Fruit fly (Drosophila melanogaster) whole organism, embryonic: ENCODE data around the gene aph-1.
A peak's percentile ranks its signal among the peaks of the same experiment; 100 is the strongest.

ENCODE experiments used
- ATbp ChIP-seq: fragments of 200-800 bp; sonication (Bioruptor generic); optimal IDR thresholded peaks from 2 replicates; lab custom pipeline; 2017; ENCODE audit warnings: missing biosample characterization, mild to moderate bottlenecking, missing genetic modification characterization, missing genetic modification reagents
- Adf1 ChIP-seq: fragments of 200-800 bp; sonication (Bioruptor generic); IDR thresholded peaks from 2 replicates; pipeline ENCODE4 v1.3.6; 2022; ENCODE audit warnings: missing biosample characterization, missing genetic modification characterization
- Antp ChIP-seq: fragments of 200-800 bp; sonication (Bioruptor generic); optimal IDR thresholded peaks from 3 replicates; lab custom pipeline; 2016; ENCODE audit warnings: missing biosample characterization, missing genetic modification characterization
- C15 ChIP-seq: fragments of 200-800 bp; sonication (Bioruptor generic); IDR thresholded peaks from 3 replicates; pipeline ENCODE4 v1.3.6; 2022; ENCODE audit warnings: missing biosample characterization, missing genetic modification characterization
- CG11695 ChIP-seq: fragments of 200-800 bp; sonication (Bioruptor generic); IDR thresholded peaks from 3 replicates; pipeline ENCODE4 v1.3.6; 2022; ENCODE audit warnings: missing biosample characterization, missing genetic modification characterization
- CG13894 ChIP-seq: fragments of 200-800 bp; sonication (Bioruptor generic); optimal IDR thresholded peaks from 3 replicates; lab custom pipeline; 2018; ENCODE audit warnings: missing biosample characterization, mild to moderate bottlenecking, missing genetic modification characterization, moderate library complexity
- CG14014 ChIP-seq: fragments of 200-800 bp; sonication (Bioruptor generic); IDR thresholded peaks from 2 replicates; pipeline ENCODE4 v1.3.6; 2022; ENCODE audit warnings: missing biosample characterization, missing genetic modification characterization
- CG14441 ChIP-seq: fragments of 200-800 bp; sonication (Bioruptor generic); IDR thresholded peaks from 2 replicates; pipeline ENCODE4 v1.3.6; 2022; ENCODE audit warnings: missing biosample characterization, missing genetic modification characterization
- CG14667 ChIP-seq: fragments of 200-800 bp; sonication (Bioruptor generic); IDR thresholded peaks from 2 replicates; pipeline ENCODE4 v1.3.6; 2022; ENCODE audit warnings: missing biosample characterization, missing genetic modification characterization
- CG18599 ChIP-seq: fragments of 200-800 bp; sonication (Bioruptor generic); optimal IDR thresholded peaks from 3 replicates; lab custom pipeline; 2017; ENCODE audit warnings: missing biosample characterization, missing genetic modification characterization, mild to moderate bottlenecking, moderate library complexity, missing genetic modification reagents
- CG2129 ChIP-seq: fragments of 200-800 bp; sonication (Bioruptor generic); IDR thresholded peaks from 2 replicates; pipeline ENCODE4 v1.3.6; 2022; ENCODE audit warnings: missing biosample characterization, missing genetic modification characterization; ENCODE audit not compliant: partially characterized antibody
- CG2712 ChIP-seq: fragments of 200-800 bp; optimal IDR thresholded peaks from 3 replicates; lab custom pipeline; 2019; ENCODE audit warnings: missing biosample characterization, mild to moderate bottlenecking, missing genetic modification characterization, moderate library complexity
- CG4424 ChIP-seq: fragments of 200-800 bp; sonication (Bioruptor generic); optimal IDR thresholded peaks from 3 replicates; lab custom pipeline; 2016; ENCODE audit warnings: missing biosample characterization, missing genetic modification characterization
- CG6175 ChIP-seq: fragments of 200-800 bp; sonication (Bioruptor generic); IDR thresholded peaks from 3 replicates; pipeline ENCODE4 v1.3.6; 2022; ENCODE audit warnings: missing biosample characterization, missing genetic modification characterization
- CG7271 ChIP-seq: fragments of 200-800 bp; sonication (Bioruptor generic); optimal IDR thresholded peaks from 2 replicates; lab custom pipeline; 2018; ENCODE audit warnings: missing biosample characterization, mild to moderate bottlenecking, missing genetic modification characterization, moderate library complexity
- CG7839 ChIP-seq: fragments of 200-800 bp; sonication (Bioruptor generic); optimal IDR thresholded peaks from 3 replicates; lab custom pipeline; 2018; ENCODE audit warnings: missing biosample characterization, mild to moderate bottlenecking, missing genetic modification characterization, moderate library complexity
- Dbx ChIP-seq: fragments of 200-800 bp; sonication (Bioruptor generic); IDR thresholded peaks from 3 replicates; pipeline ENCODE4 v1.3.6; 2022; ENCODE audit warnings: missing biosample characterization, missing genetic modification characterization
- Dek ChIP-seq: fragments of 200-800 bp; sonication (Bioruptor generic); optimal IDR thresholded peaks from 3 replicates; lab custom pipeline; 2019; ENCODE audit warnings: missing biosample characterization, mild to moderate bottlenecking, missing genetic modification characterization, moderate library complexity
- Dip3 ChIP-seq: fragments of 200-800 bp; sonication (Bioruptor generic); optimal IDR thresholded peaks from 3 replicates; lab custom pipeline; 2016; ENCODE audit warnings: missing biosample characterization, missing genetic modification characterization
- H2.0 ChIP-seq: fragments of 200-800 bp; sonication (Bioruptor generic); IDR thresholded peaks from 2 replicates; pipeline ENCODE4 v1.3.6; 2022; ENCODE audit warnings: missing biosample characterization, missing genetic modification characterization
- Kr ChIP-seq: fragments of 200-800 bp; sonication (Bioruptor generic); optimal IDR thresholded peaks from 2 replicates; lab custom pipeline; 2017; ENCODE audit warnings: missing biosample characterization, mild to moderate bottlenecking, missing genetic modification characterization
- NC2β ChIP-seq: fragments of 200-800 bp; sonication (Bioruptor generic); optimal IDR thresholded peaks from 2 replicates; lab custom pipeline; 2016; ENCODE audit warnings: missing biosample characterization, missing genetic modification characterization
- NK7.1 ChIP-seq: fragments of 200-800 bp; sonication (Bioruptor generic); optimal IDR thresholded peaks from 3 replicates; lab custom pipeline; 2016; ENCODE audit warnings: missing biosample characterization, missing genetic modification characterization
- NfI ChIP-seq: fragments of 200-800 bp; sonication (Bioruptor generic); optimal IDR thresholded peaks from 3 replicates; lab custom pipeline; 2018; ENCODE audit warnings: missing biosample characterization, mild to moderate bottlenecking, missing genetic modification characterization, moderate library complexity
- Ptx1 ChIP-seq: fragments of 200-800 bp; sonication (Bioruptor generic); IDR thresholded peaks from 2 replicates; pipeline ENCODE4 v1.3.6; 2022; ENCODE audit warnings: missing biosample characterization, missing genetic modification characterization
- Sox102F ChIP-seq: fragments of 200-800 bp; sonication (Bioruptor generic); optimal IDR thresholded peaks from 2 replicates; lab custom pipeline; 2018; ENCODE audit warnings: missing biosample characterization, mild to moderate bottlenecking, missing genetic modification characterization, moderate library complexity
- caup ChIP-seq: fragments of 200-800 bp; sonication (Bioruptor generic); optimal IDR thresholded peaks from 3 replicates; lab custom pipeline; 2017; ENCODE audit warnings: missing biosample characterization, mild to moderate bottlenecking, missing genetic modification characterization, moderate library complexity; ENCODE audit not compliant: severe bottlenecking
- dpn ChIP-seq, 2 experiments: fragments of 200-800 bp; sonication (Bioruptor generic); optimal IDR thresholded peaks; 3 replicates each; lab custom pipeline; 2016; ENCODE audit warnings: missing biosample characterization in 2 of 2, missing genetic modification characterization in 2 of 2
- fd3F ChIP-seq: fragments of 200-800 bp; sonication (Bioruptor generic); optimal IDR thresholded peaks from 2 replicates; lab custom pipeline; 2018; ENCODE audit warnings: missing biosample characterization, mild to moderate bottlenecking, missing genetic modification characterization, moderate library complexity
- gem ChIP-seq: fragments of 200-800 bp; sonication (Bioruptor generic); optimal IDR thresholded peaks from 2 replicates; lab custom pipeline; 2019; ENCODE audit warnings: missing biosample characterization, mild to moderate bottlenecking, missing genetic modification characterization, moderate library complexity
- grau ChIP-seq: fragments of 200-800 bp; optimal IDR thresholded peaks from 3 replicates; lab custom pipeline; 2019; ENCODE audit warnings: missing biosample characterization, mild to moderate bottlenecking, missing genetic modification characterization, moderate library complexity
- hkb ChIP-seq, 2 experiments: fragments of 200-800 bp in 1 of 2; fragments of >200 bp in 1 of 2; sonication (Bioruptor generic) in 1 of 2; IDR thresholded peaks in 1 of 2; optimal IDR thresholded peaks in 1 of 2; 2 replicates each; pipeline versions ENCODE4 v1.3.6 to Lab custom; 2017 to 2022; ENCODE audit warnings: missing biosample characterization in 1 of 2, missing genetic modification characterization in 1 of 2
- inv ChIP-seq: fragments of 200-800 bp; sonication (Bioruptor generic); IDR thresholded peaks from 2 replicates; pipeline ENCODE4 v1.3.6; 2022; ENCODE audit warnings: missing biosample characterization, missing genetic modification characterization; ENCODE audit not compliant: partially characterized antibody
- lab ChIP-seq: fragments of 200-800 bp; sonication (Bioruptor generic); optimal IDR thresholded peaks from 3 replicates; lab custom pipeline; 2017; ENCODE audit warnings: missing biosample characterization, missing genetic modification characterization, mild to moderate bottlenecking, moderate library complexity, missing genetic modification reagents
- mirr ChIP-seq: fragments of 200-800 bp; sonication (Bioruptor generic); optimal IDR thresholded peaks from 3 replicates; lab custom pipeline; 2018; ENCODE audit warnings: missing biosample characterization, mild to moderate bottlenecking, missing genetic modification characterization
- p53 ChIP-seq: fragments of 200-800 bp; sonication (Bioruptor generic); optimal IDR thresholded peaks from 2 replicates; lab custom pipeline; 2016; ENCODE audit warnings: missing biosample characterization, missing genetic modification characterization
- pita ChIP-seq: fragments of 200-800 bp; sonication (Bioruptor generic); optimal IDR thresholded peaks from 2 replicates; lab custom pipeline; 2017; ENCODE audit warnings: missing biosample characterization, mild to moderate bottlenecking, missing genetic modification characterization
- schlank ChIP-seq: fragments of 200-800 bp; sonication (Bioruptor generic); optimal IDR thresholded peaks from 2 replicates; lab custom pipeline; 2018; ENCODE audit warnings: missing biosample characterization, mild to moderate bottlenecking, missing genetic modification characterization
- sens ChIP-seq: fragments of 200-800 bp; sonication (Bioruptor generic); peaks from one replicate; lab custom pipeline; 2016; ENCODE audit warnings: missing biosample characterization, missing genetic modification characterization
- sna ChIP-seq: fragments of 200-800 bp; sonication (Bioruptor generic); IDR thresholded peaks from 2 replicates; pipeline ENCODE4 v1.3.6; 2022; ENCODE audit warnings: missing biosample characterization, missing genetic modification characterization; ENCODE audit not compliant: partially characterized antibody
- sob ChIP-seq: fragments of 200-800 bp; sonication (Bioruptor generic); IDR thresholded peaks from 2 replicates; pipeline ENCODE4 v1.3.6; 2022; ENCODE audit warnings: missing biosample characterization, missing genetic modification characterization
- sqz ChIP-seq: fragments of 200-800 bp; sonication (Bioruptor generic); optimal IDR thresholded peaks from 3 replicates; lab custom pipeline; 2018; ENCODE audit warnings: missing biosample characterization, mild to moderate bottlenecking, missing genetic modification characterization
- sr ChIP-seq: fragments of 200-800 bp; sonication (Bioruptor generic); IDR thresholded peaks from 3 replicates; pipeline ENCODE4 v1.3.6; 2022; ENCODE audit warnings: missing biosample characterization, missing genetic modification characterization
- ttk ChIP-seq: fragments of 200-800 bp; sonication (Bioruptor generic); IDR thresholded peaks from 2 replicates; pipeline ENCODE4 v2.1.2; 2022; ENCODE audit warnings: missing biosample characterization, missing genetic modification characterization
- zfh2 ChIP-seq: fragments of 200-800 bp; sonication (Bioruptor generic); optimal IDR thresholded peaks from 2 replicates; lab custom pipeline; 2016; ENCODE audit warnings: missing biosample characterization, missing genetic modification characterization

The aph-1 gene

DNA sequence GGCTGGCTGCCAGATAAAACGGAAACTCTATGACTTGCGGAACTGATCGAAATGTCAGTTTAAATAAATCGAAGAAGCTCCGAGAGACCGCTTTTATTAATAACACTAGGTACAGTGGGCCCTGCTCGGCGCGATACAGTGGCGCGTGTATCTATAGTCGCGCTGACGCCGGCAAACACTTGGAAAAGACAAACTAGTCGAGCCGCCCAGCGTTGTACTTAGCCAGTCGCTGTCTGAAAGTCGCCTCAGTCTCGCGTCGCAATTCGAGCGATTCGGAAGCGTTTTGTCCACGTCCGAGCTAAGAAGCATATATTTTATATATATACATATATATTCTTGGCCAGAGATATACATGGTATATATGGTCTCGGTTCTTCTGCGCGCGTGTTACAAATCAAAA is 36.2 kb upstream of the aph-1 start (continued):
- TF ChIP-seq sens (GFP tag; lab: Kevin White, UChicago) (peak; percentile 70), Ptx1 (GFP tag; lab: Robert Waterston, UW) (peak; percentile 30; the same call in 1 of the 2 replicates), sob (GFP tag; lab: Robert Waterston, UW) (peak; percentile 53; the same call in 1 of the 2 replicates), caup (peak; percentile 51), gem (peak; percentile 41), CG14014 (GFP tag; lab: Robert Waterston, UW) (peak; percentile 42), schlank (tag; lab: Kevin White, UChicago) (peak; percentile 15), NfI (GFP tag; lab: Kevin White, UChicago) (peak; percentile 46), CG2129 (GFP tag; lab: Robert Waterston, UW) (no peak), Dip3 (GFP tag; lab: Kevin White, UChicago) (peak; percentile 37), zfh2 (GFP tag; lab: Kevin White, UChicago) (peak; percentile 29), ttk (GFP tag; lab: Robert Waterston, UW) (peak; percentile 38; the same call in 1 of the 2 replicates), Kr (GFP tag; lab: Kevin White, UChicago) (no peak), Dek (tag; lab: Kevin White, UChicago) (peak; percentile 51), hkb (optimal IDR thresholded peaks at IDR 0.05; lab: Kevin White, UChicago) (no peak), hkb (GFP tag; IDR thresholded peaks at IDR 0.05; lab: Robert Waterston, UW) (peak; percentile 15; the same call in 1 of the 2 replicates), CG6175 (peak; percentile 68; the same call in 1 of the 3 replicates), pita (no peak), grau (peak; percentile 93), Adf1 (GFP tag; lab: Robert Waterston, UW) (0 out of 2 replicates have a peak, but pooled peaks have one; percentile 24), CG7839 (tag; lab: Kevin White, UChicago) (peak; percentile 59), CG13894 (tag; lab: Kevin White, UChicago) (peak; percentile 54), NK7.1 (no peak), sr (0 out of 3 replicates have a peak, but pooled peaks have one; percentile 26), inv (GFP tag; lab: Robert Waterston, UW) (no peak), CG14667 (GFP tag; lab: Robert Waterston, UW) (peak; percentile 44; the same call in 1 of the 2 replicates), C15 (GFP tag; lab: Robert Waterston, UW) (no peak; the same call in 2 of the 3 replicates), sqz (no peak), CG4424 (GFP tag; lab: Kevin White, UChicago) (peak; percentile 24), fd3F (GFP tag; lab: Kevin White, UChicago) (peak; percentile 27), lab (GFP tag; lab: Kevin White, UChicago) (peak; percentile 74), Dbx (peak; percentile 62; the same call in 2 of the 3 replicates), CG14441 (GFP tag; lab: Robert Waterston, UW) (peak; percentile 73), H2.0 (GFP tag; lab: Robert Waterston, UW) (peak; percentile 49), CG7271 (tag; lab: Kevin White, UChicago) (no peak), dpn (GFP tag; optimal IDR thresholded peaks at IDR 0.05; lab: Kevin White, UChicago) (peak; percentile 1 to 61), mirr (GFP tag; lab: Kevin White, UChicago) (peak; percentile 62), sna (GFP tag; lab: Robert Waterston, UW) (no peak), CG2712 (tag; lab: Kevin White, UChicago) (peak; percentile 7), ATbp (GFP tag; lab: Kevin White, UChicago) (no peak), CG11695 (0 out of 3 replicates have a peak, but pooled peaks have one; percentile 11), Antp (GFP tag; lab: Kevin White, UChicago) (peak; percentile 44), NC2β (GFP tag; lab: Kevin White, UChicago) (no peak), Sox102F (GFP tag; lab: Kevin White, UChicago) (peak; percentile 10), p53 (GFP tag; lab: Kevin White, UChicago) (no peak), CG18599 (GFP tag; lab: Kevin White, UChicago) (peak; percentile 68)
